Worm (Caenorhabditis elegans) whole organism, midembryonic: Measurements from ENCODE around the gene puf-5.

Experiments used
- T22C8.4 ChIP-seq: fragments of 200-800 bp; sonication (Bioruptor generic); IDR thresholded peaks from 2 replicates; pipeline ENCODE4 v1.3.6; 2022; ENCODE audit warnings: missing genetic modification characterization, missing compliant biosample characterization
- cog-1 ChIP-seq: sonication (generic microtip); optimal IDR thresholded peaks from 2 replicates; lab custom pipeline; 2016; ENCODE audit warnings: missing genetic modification characterization, missing compliant biosample characterization
- flt-1 ChIP-seq: fragments of 200-800 bp; sonication (Bioruptor generic); IDR thresholded peaks from 2 replicates; pipeline ENCODE4 v1.3.6; 2022; ENCODE audit warnings: missing genetic modification characterization, missing compliant biosample characterization
- klf-2 ChIP-seq: fragments of 200-800 bp; sonication (Bioruptor generic); conservative IDR thresholded peaks from 2 replicates; pipeline ENCODE4 v1.3.6; 2022; ENCODE audit warnings: missing genetic modification reagents, missing genetic modification characterization, missing compliant biosample characterization
- med-1 ChIP-seq: sonication (generic microtip); optimal IDR thresholded peaks from 2 replicates; lab custom pipeline; 2017; ENCODE audit warnings: missing genetic modification characterization, mild to moderate bottlenecking, missing compliant biosample characterization, antibody characterized with exemption, missing genetic modification reagents; ENCODE audit not compliant: insufficient read depth
- ref-1 ChIP-seq: fragments of 200-800 bp; sonication (Bioruptor generic); conservative IDR thresholded peaks from 2 replicates; pipeline ENCODE4 v1.3.6; 2022; ENCODE audit warnings: missing genetic modification reagents, missing genetic modification characterization, missing compliant biosample characterization
- tab-1 ChIP-seq: fragments of 200-800 bp; sonication (Bioruptor generic); IDR thresholded peaks from 2 replicates; pipeline ENCODE4 v1.3.6; 2022; ENCODE audit warnings: missing genetic modification characterization, missing compliant biosample characterization
- ztf-23 ChIP-seq: fragments of 200-800 bp; sonication (Bioruptor generic); IDR thresholded peaks from 2 replicates; pipeline ENCODE4 v1.3.6; 2022; ENCODE audit warnings: missing genetic modification reagents, missing genetic modification characterization, missing compliant biosample characterization
- ztf-29 ChIP-seq: fragments of 200-800 bp; sonication (Bioruptor generic); IDR thresholded peaks from 2 replicates; pipeline ENCODE4 v1.3.6; 2022; ENCODE audit warnings: missing genetic modification reagents, missing genetic modification characterization, missing compliant biosample characterization

The puf-5 gene

DNA sequence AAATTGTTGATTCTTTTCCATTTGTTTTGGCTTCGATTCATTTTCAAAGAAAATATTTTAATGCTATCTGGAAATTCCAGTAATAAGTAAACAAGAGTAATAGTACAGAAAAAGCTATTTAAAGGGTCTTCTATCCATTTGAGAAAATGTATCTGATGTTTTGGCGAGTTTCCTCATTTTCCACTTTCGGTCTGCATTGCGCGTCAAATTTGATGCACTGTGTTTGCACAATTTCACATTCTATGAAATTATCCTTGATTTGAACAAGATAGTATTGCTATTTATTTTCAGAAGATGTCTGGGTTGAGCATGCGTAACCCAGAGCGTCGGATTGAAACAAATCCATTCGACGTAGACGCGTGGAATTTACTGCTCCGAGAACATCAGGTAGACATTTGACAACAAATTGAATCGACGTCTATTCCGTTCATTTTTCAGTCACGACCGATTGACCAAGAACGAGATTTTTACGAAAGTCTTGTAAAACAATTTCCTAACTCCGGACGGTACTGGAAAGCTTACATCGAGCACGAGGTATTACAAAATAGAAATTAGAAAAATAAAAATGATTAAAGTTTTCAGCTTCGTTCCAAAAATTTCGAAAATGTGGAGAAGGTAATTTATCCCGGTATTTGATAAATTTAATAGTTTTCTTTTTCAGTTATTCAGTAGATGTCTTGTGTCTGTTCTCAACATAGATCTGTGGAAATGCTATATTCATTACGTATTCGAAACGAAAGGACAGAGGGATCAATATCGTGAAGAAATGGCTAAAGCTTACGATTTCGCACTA is 28.4 kb downstream of the puf-5 start, which contains the start of gene suf-1:
suf-1 (plus strand) TSS at position 280 of the 793 bp plus-strand sequence.
- TF ChIP-seq med-1 (GFP tag; lab: Kevin White, UChicago) (no peak), ref-1 (no peak)

DNA sequence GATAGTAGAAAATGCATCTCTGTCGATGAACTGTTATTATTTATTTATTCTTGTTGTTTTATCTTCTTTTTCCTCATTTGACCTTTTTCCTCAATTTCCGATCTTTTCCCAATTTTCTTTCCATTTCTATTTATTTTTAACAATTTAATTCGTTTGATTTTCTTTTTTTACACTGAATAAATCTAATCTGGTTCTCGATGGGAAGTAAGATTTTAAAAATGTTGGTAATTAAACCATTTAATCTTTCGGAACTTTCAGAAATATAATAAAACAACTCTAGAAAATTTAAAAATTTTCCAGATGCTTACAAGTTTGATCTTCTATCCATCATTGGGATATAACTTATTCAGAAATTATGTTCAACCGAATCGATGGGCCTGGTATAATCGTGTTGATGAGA is 31.2 kb downstream of the puf-5 start, which contains the start of gene F28C6.8:
F28C6.8 (plus strand) TSS at position 301 of the 400 bp plus-strand sequence.
- TF ChIP-seq klf-2 (GFP tag; lab: Robert Waterston, UW): no peak
- no peak for TF ChIP-seq tab-1
- no peak for TF ChIP-seq ref-1
- TF ChIP-seq T22C8.4 (GFP tag; lab: Robert Waterston, UW): no peak
- TF ChIP-seq cog-1 (tag; lab: Kevin White, UChicago): no peak
- TF ChIP-seq ztf-23 (GFP tag; lab: Robert Waterston, UW): no peak
- TF ChIP-seq ztf-29 (GFP tag; lab: Robert Waterston, UW): no peak
- no peak for TF ChIP-seq med-1 (GFP tag; lab: Kevin White, UChicago)
- TF ChIP-seq flt-1: no peak

DNA sequence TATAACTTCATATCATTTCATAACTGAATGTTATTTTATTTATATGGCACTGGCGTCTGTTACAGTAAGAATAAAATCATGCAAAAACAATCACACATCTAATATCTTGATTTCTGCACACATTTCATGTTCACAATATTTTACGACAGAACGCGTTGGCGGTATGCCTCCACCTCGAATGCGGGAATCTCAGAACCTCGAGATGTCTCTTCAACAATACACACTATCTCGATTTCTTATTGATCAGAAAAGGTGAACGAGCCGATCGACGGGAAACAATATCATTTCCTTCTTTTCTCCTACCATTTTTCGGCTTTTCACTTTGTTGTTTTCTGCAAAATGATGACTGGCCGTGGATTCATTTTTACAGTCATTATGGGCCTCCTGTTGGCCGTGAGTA is 32.3 kb downstream of the puf-5 start, which contains the start of gene F28C6.10:
F28C6.10 (plus strand) TSS at position 301 of the 400 bp plus-strand sequence.
- TF ChIP-seq ztf-23 (GFP tag; lab: Robert Waterston, UW) (no peak), klf-2 (GFP tag; lab: Robert Waterston, UW) (no peak), T22C8.4 (GFP tag; lab: Robert Waterston, UW) (no peak), ztf-29 (GFP tag; lab: Robert Waterston, UW) (no peak), ref-1 (no peak), tab-1 (no peak), med-1 (GFP tag; lab: Kevin White, UChicago) (no peak), cog-1 (tag; lab: Kevin White, UChicago) (no peak), flt-1 (no peak)

DNA sequence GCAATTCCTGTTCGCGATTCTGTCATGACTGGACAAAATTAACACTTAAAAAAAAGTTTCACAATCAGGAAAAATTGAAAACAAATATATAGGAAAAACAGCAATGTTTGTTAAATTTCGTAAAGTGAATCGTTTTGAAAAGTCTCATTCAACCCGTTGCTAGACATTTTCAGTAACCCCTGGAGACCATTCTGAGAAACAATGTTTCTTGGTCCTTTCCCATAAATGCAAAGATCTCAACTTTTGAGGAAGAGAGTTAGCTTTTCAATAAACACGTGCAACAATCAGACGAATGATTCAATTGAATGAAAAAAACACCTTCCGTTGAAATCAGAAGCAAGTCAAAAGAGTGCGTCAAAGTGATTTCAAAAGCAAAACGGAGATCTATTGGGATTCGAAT is 34.7 kb downstream of the puf-5 start, which contains the start of gene F28C6.9:
F28C6.9 (minus strand) TSS at position 101 of the 400 bp plus-strand sequence.
- TF ChIP-seq flt-1: no peak
- TF ChIP-seq klf-2 (GFP tag; lab: Robert Waterston, UW): no peak
- TF ChIP-seq ref-1: no peak
- TF ChIP-seq cog-1 (tag; lab: Kevin White, UChicago): no peak
- no peak for TF ChIP-seq ztf-23 (GFP tag; lab: Robert Waterston, UW)
- no peak for TF ChIP-seq ztf-29 (GFP tag; lab: Robert Waterston, UW)
- TF ChIP-seq med-1 (GFP tag; lab: Kevin White, UChicago): no peak
- TF ChIP-seq T22C8.4 (GFP tag; lab: Robert Waterston, UW): no peak
- no peak for TF ChIP-seq tab-1

DNA sequence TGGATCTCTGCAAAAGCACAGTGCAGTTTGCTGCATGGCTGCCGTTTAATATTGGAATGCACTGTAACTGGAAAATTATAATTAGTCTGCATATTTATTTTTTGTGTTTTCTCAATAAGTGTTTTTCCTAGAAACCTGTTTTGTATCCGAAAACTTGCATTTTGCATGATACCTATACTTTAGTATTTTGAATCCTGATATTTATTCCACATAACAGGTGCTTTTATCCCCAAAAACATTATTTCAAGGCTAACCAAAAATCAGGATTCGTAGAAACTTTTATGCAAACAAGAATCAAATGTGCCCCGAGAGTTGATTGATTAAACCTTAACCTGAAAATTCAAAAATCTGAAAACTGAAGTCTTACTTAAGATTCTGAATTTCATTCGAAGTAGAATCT is 35.2 kb downstream of the puf-5 start:
- TF ChIP-seq flt-1 (no peak), ztf-29 (GFP tag; lab: Robert Waterston, UW) (no peak), klf-2 (GFP tag; lab: Robert Waterston, UW) (no peak), ztf-23 (GFP tag; lab: Robert Waterston, UW) (no peak), med-1 (GFP tag; lab: Kevin White, UChicago) (no peak), T22C8.4 (GFP tag; lab: Robert Waterston, UW) (no peak), cog-1 (tag; lab: Kevin White, UChicago) (no peak)

DNA sequence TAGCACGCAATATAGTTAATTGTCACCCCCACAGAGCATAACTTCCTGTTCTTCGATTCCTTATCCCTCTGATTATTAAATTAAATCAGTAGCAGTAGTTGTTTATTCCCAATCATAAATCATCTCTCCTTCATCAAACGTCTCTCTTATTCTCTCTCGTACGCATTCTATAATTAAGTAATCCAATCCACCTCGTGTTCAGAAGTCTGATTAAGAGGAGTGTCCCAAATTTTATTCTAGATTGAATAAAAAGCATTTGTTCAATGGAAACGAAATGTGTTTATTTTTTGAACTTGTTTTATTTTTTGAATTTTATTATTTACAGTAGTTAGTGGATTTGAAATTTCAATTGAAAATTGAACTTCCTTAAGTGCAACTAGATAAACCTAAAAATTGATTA is 36.0 kb downstream of the puf-5 start:
- TF ChIP-seq ref-1 (no peak), ztf-23 (GFP tag; lab: Robert Waterston, UW) (no peak), T22C8.4 (GFP tag; lab: Robert Waterston, UW) (no peak), flt-1 (no peak)

DNA sequence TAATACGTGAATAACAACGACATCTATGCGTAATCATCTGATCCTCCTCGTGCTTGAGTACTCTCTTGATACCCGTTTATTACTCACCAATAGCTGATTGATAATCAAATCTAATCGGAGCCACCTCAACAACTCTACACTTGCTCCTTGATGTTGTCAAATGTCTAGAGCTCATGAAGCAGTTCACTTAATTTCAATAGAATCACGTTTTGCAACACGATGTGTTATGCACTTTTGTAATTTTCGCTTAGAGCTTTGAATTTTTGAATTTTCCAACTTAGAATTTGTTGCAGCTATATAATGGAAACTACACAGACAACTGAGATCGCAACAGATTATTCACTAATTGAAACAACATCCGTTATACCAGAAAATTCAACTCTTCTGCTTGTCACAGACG is 37.1 kb downstream of the puf-5 start, which contains the start of gene T22C8.1:
T22C8.1 (plus strand) TSS at position 301 of the 400 bp plus-strand sequence.
- TF ChIP-seq klf-2 (GFP tag; lab: Robert Waterston, UW) (no peak), tab-1 (no peak), ztf-29 (GFP tag; lab: Robert Waterston, UW) (no peak), T22C8.4 (GFP tag; lab: Robert Waterston, UW) (no peak), ref-1 (no peak), flt-1 (no peak), cog-1 (tag; lab: Kevin White, UChicago) (no peak), ztf-23 (GFP tag; lab: Robert Waterston, UW) (no peak), med-1 (GFP tag; lab: Kevin White, UChicago) (no peak)

DNA sequence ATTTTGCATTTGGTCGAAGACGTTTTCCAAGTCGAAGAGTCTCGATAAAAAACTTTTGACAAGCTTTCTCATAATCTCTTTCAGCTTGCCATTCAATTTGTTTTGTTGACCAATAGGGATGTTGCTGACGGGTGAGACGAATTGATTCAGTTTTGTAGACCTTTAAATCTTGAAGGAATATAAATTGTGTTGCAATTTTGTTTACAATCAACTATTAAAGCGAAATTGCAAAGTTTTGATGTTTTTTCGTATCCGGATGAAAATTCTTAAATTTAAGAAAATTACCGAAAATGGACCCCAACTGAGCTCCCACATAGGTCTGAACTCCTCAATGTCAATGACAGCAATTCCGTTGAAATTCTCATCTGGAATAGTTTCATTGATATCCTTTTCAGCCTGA is 40.8 kb downstream of the puf-5 start:
- TF ChIP-seq med-1 (GFP tag; lab: Kevin White, UChicago): no peak
- TF ChIP-seq T22C8.4 (GFP tag; lab: Robert Waterston, UW): no peak
- TF ChIP-seq ztf-29 (GFP tag; lab: Robert Waterston, UW): no peak
- TF ChIP-seq ztf-23 (GFP tag; lab: Robert Waterston, UW): no peak
- TF ChIP-seq flt-1: no peak
- TF ChIP-seq klf-2 (GFP tag; lab: Robert Waterston, UW): no peak
- TF ChIP-seq tab-1: no peak
- TF ChIP-seq ref-1: no peak

DNA sequence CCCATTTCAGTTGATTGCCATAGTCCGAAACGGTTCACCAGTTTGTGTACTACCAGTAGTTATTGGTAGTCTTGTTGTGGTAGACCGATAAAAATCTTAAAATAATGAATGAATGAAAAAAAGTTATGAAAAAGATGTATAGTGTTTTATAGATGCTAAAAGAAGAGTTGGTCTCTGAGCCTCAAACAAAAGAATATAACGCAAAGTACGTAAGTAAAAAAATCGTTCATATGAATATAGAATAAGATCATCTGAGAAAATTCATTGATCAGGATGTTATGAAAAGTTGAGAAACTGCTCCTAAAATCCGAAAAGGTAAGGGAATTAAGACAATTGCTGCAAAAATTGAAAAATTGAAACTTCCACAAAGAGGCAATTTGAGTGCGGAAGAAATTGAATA is 42.2 kb downstream of the puf-5 start, which contains the start of gene chhy-1:
chhy-1 (minus strand) TSS at position 101 of the 400 bp plus-strand sequence.
- TF ChIP-seq ref-1 (no peak), tab-1 (no peak), ztf-23 (GFP tag; lab: Robert Waterston, UW) (no peak), flt-1 (no peak), med-1 (GFP tag; lab: Kevin White, UChicago) (no peak), klf-2 (GFP tag; lab: Robert Waterston, UW) (no peak), cog-1 (tag; lab: Kevin White, UChicago) (no peak), T22C8.4 (GFP tag; lab: Robert Waterston, UW) (no peak), ztf-29 (GFP tag; lab: Robert Waterston, UW) (no peak)
